Worm (Caenorhabditis elegans): ENCODE data around the gene fat-7.

DNA sequence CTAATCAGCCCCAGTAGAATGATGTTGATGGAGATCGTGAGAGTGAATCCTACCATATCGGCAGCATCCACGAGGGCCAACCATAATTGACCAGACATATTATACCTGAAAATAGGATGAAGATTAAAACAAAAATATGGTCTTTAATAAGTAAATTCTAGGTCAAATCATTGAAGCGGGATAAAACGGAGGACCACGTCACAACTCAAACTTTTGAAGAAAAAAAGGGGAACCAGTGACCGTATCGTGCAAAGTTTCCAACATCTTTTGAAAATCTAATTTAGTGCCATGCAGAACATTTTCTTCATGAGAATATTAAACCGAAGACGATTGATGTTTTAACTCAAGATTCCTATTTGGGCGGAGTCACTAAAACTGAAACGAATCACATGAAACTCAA, 14.6 kb downstream of the fat-7 start, which contains the start of gene str-112:
- TF ChIP-seq sea-1 (GFP tag; conservative IDR thresholded peaks at IDR 0.05) (no peak), ama-1 (optimal IDR thresholded peaks at IDR 0.05) (no peak), B0310.2 (tag; optimal IDR thresholded peaks at IDR 0.05) (no peak), ets-7 (tag; optimal IDR thresholded peaks at IDR 0.05) (no peak), F13C5.2 (tag; optimal IDR thresholded peaks at IDR 0.05) (no peak), flt-1 (GFP tag; IDR thresholded peaks at IDR 0.05) (no peak), scrt-1 (GFP tag; IDR thresholded peaks at IDR 0.05) (no peak), pes-1 (GFP tag; IDR thresholded peaks at IDR 0.05) (no peak), hmg-4 (GFP tag; optimal IDR thresholded peaks at IDR 0.05) (no peak), tbx-37 (GFP tag; conservative IDR thresholded peaks at IDR 0.05) (no peak), aly-1 (tag; optimal IDR thresholded peaks at IDR 0.05) (no peak), tra-4 (tag; optimal IDR thresholded peaks at IDR 0.05) (no peak), hnd-1 (tag; optimal IDR thresholded peaks at IDR 0.05) (no peak)

Data from whole organism, early embryonic.